Worm (Caenorhabditis elegans) whole organism, young adult: Measurements from ENCODE around the gene ugt-2.

Source experiments
- B0261.1 ChIP-seq: sonication (generic microtip); optimal IDR thresholded peaks from 2 replicates; lab custom pipeline; 2016; ENCODE audit warnings: mild to moderate bottlenecking, missing genetic modification characterization, moderate library complexity, missing compliant biosample characterization
- B0336.3 ChIP-seq: fragments of 200-800 bp; sonication (Bioruptor generic); IDR thresholded peaks from 2 replicates; pipeline ENCODE4 v1.3.6; 2022; ENCODE audit warnings: missing genetic modification characterization, missing compliant biosample characterization
- F10E7.11 ChIP-seq: sonication (generic microtip); optimal IDR thresholded peaks from 2 replicates; lab custom pipeline; 2017; ENCODE audit warnings: mild to moderate bottlenecking, missing genetic modification characterization, moderate library complexity, missing compliant biosample characterization
- F37B4.10 ChIP-seq: fragments of 200-800 bp; sonication (Bioruptor generic); IDR thresholded peaks from 2 replicates; pipeline ENCODE4 v1.3.6; 2022; ENCODE audit warnings: missing genetic modification characterization, missing compliant biosample characterization
- F57A8.1 ChIP-seq: fragments of 200-800 bp; sonication (Bioruptor generic); optimal IDR thresholded peaks from 2 replicates; lab custom pipeline; 2018; ENCODE audit warnings: mild to moderate bottlenecking, missing genetic modification characterization, moderate library complexity, missing compliant biosample characterization
- K12H6.12 ChIP-seq: fragments of 200-800 bp; sonication (Bioruptor generic); optimal IDR thresholded peaks from 2 replicates; lab custom pipeline; 2018; ENCODE audit warnings: mild to moderate bottlenecking, missing genetic modification characterization, missing compliant biosample characterization
- T07F8.4 ChIP-seq: sonication (generic microtip); optimal IDR thresholded peaks from 2 replicates; lab custom pipeline; 2016; ENCODE audit warnings: mild to moderate bottlenecking, missing genetic modification characterization, moderate library complexity, missing compliant biosample characterization
- ZK185.1 ChIP-seq: sonication (generic microtip); optimal IDR thresholded peaks from 2 replicates; lab custom pipeline; 2016; ENCODE audit warnings: mild to moderate bottlenecking, missing genetic modification characterization, missing compliant biosample characterization; ENCODE audit not compliant: poor library complexity, severe bottlenecking
- attf-5 ChIP-seq: fragments of 200-800 bp; sonication (Bioruptor generic); optimal IDR thresholded peaks from 2 replicates; lab custom pipeline; 2018; ENCODE audit warnings: mild to moderate bottlenecking, missing genetic modification characterization, missing compliant biosample characterization
- attf-6 ChIP-seq: fragments of 200-800 bp; sonication (Bioruptor generic); IDR thresholded peaks from 2 replicates; pipeline ENCODE4 v1.3.6; 2022; ENCODE audit warnings: missing genetic modification reagents, missing genetic modification characterization, missing compliant biosample characterization
- bed-1 ChIP-seq: fragments of 200-800 bp; sonication (Bioruptor generic); IDR thresholded peaks from 2 replicates; pipeline ENCODE4 v1.3.6; 2022; ENCODE audit warnings: missing genetic modification reagents, missing genetic modification characterization, missing compliant biosample characterization
- cebp-2 ChIP-seq: fragments of 200-800 bp; sonication (Bioruptor generic); IDR thresholded peaks from 2 replicates; pipeline ENCODE4 v1.3.6; 2022; ENCODE audit warnings: missing genetic modification characterization, missing compliant biosample characterization
- ceh-58 ChIP-seq: fragments of 200-800 bp; sonication (Bioruptor generic); IDR thresholded peaks from 2 replicates; pipeline ENCODE4 v1.3.6; 2022; ENCODE audit warnings: missing genetic modification characterization, missing compliant biosample characterization
- dpl-1 ChIP-seq: fragments of 150-350 bp; optimal IDR thresholded peaks from 2 replicates; lab custom pipeline; 2014; ENCODE audit warnings: missing biosample characterization, missing genetic modification reagents, missing genetic modification characterization
- ekl-4 ChIP-seq: fragments of 200-800 bp; sonication (Bioruptor generic); IDR thresholded peaks from 2 replicates; pipeline ENCODE4 v1.3.6; 2022; ENCODE audit warnings: missing genetic modification reagents, missing genetic modification characterization, missing compliant biosample characterization
- hlh-12 ChIP-seq: sonication (generic microtip); optimal IDR thresholded peaks from 2 replicates; lab custom pipeline; 2016; ENCODE audit warnings: missing genetic modification characterization, missing compliant biosample characterization
- hlh-26 ChIP-seq: fragments of 200-800 bp; sonication (Bioruptor generic); conservative IDR thresholded peaks from 2 replicates; pipeline ENCODE4 v1.3.6; 2022; ENCODE audit warnings: missing genetic modification reagents, missing genetic modification characterization, missing compliant biosample characterization
- hmg-1.2 ChIP-seq: fragments of 200-800 bp; sonication (Bioruptor generic); IDR thresholded peaks from 2 replicates; pipeline ENCODE4 v1.3.6; 2022; ENCODE audit warnings: missing genetic modification reagents, missing genetic modification characterization, missing compliant biosample characterization
- let-607 ChIP-seq, 2 experiments: fragments of 200-800 bp in 1 of 2; sonication (Bioruptor generic) in 1 of 2; sonication (generic microtip) in 1 of 2; optimal IDR thresholded peaks; 2 replicates each; lab custom pipeline; 2016 to 2018; ENCODE audit warnings: mild to moderate bottlenecking in 2 of 2, missing compliant biosample characterization in 2 of 2, missing genetic modification characterization in 2 of 2, moderate library complexity in 2 of 2, missing genotype in 1 of 2
- lin-40 ChIP-seq: sonication (generic microtip); optimal IDR thresholded peaks from 2 replicates; lab custom pipeline; 2016; ENCODE audit warnings: missing genetic modification characterization, mild to moderate bottlenecking, missing compliant biosample characterization, missing genotype, missing genetic modification reagents
- lir-1 ChIP-seq: fragments of 200-800 bp; sonication (Bioruptor generic); conservative IDR thresholded peaks from 2 replicates; pipeline ENCODE4 v1.3.6; 2022; ENCODE audit warnings: missing genetic modification reagents, missing genetic modification characterization, missing compliant biosample characterization
- madf-6 ChIP-seq: fragments of 200-800 bp; sonication (Bioruptor generic); IDR thresholded peaks from 2 replicates; pipeline ENCODE4 v1.3.6; 2022; ENCODE audit warnings: missing genetic modification reagents, missing genetic modification characterization, missing compliant biosample characterization
- mxl-1 ChIP-seq: sonication (generic microtip); optimal IDR thresholded peaks from 2 replicates; lab custom pipeline; 2016; ENCODE audit warnings: missing genetic modification characterization, missing compliant biosample characterization
- nhr-27 ChIP-seq: fragments of 200-800 bp; sonication (Bioruptor generic); optimal IDR thresholded peaks from 2 replicates; lab custom pipeline; 2018; ENCODE audit warnings: mild to moderate bottlenecking, missing genetic modification characterization, moderate library complexity, missing compliant biosample characterization
- nhr-80 ChIP-seq: sonication (generic microtip); optimal IDR thresholded peaks from 2 replicates; lab custom pipeline; 2016; ENCODE audit warnings: missing genetic modification characterization, missing compliant biosample characterization
- nhr-90 ChIP-seq: sonication (generic microtip); optimal IDR thresholded peaks from 2 replicates; lab custom pipeline; 2016; ENCODE audit warnings: missing genotype, mild to moderate bottlenecking, missing genetic modification characterization, missing compliant biosample characterization
- pha-4 ChIP-seq: fragments of 150-350 bp; sonication (generic microtip); optimal IDR thresholded peaks from 2 replicates; lab custom pipeline; 2014; ENCODE audit warnings: missing biosample characterization, missing genetic modification reagents, missing genetic modification characterization
- rec-8 ChIP-seq, 2 experiments: sonication (generic microtip); optimal IDR thresholded peaks; 2 replicates each; lab custom pipeline; 2016; ENCODE audit warnings: mild to moderate bottlenecking in 2 of 2, missing genetic modification characterization in 2 of 2, missing genetic modification reagents in 2 of 2, missing genotype in 2 of 2, missing biosample characterization in 1 of 2, missing compliant biosample characterization in 1 of 2, moderate library complexity in 1 of 2
- repo-1 ChIP-seq: sonication (generic microtip); optimal IDR thresholded peaks from 2 replicates; lab custom pipeline; 2017; ENCODE audit warnings: mild to moderate bottlenecking, missing genetic modification characterization, missing compliant biosample characterization
- sea-2 ChIP-seq: fragments of 200-800 bp; sonication (Bioruptor generic); IDR thresholded peaks from 2 replicates; pipeline ENCODE4 v1.3.6; 2022; ENCODE audit warnings: missing genetic modification characterization, missing compliant biosample characterization
- tbx-9 ChIP-seq: sonication (generic microtip); optimal IDR thresholded peaks from 2 replicates; lab custom pipeline; 2016; ENCODE audit warnings: borderline replicate concordance, missing genetic modification characterization, inconsistent platforms, missing compliant biosample characterization
- zim-3 ChIP-seq: sonication (generic microtip); optimal IDR thresholded peaks from 2 replicates; lab custom pipeline; 2017; ENCODE audit warnings: mild to moderate bottlenecking, missing genetic modification characterization, moderate library complexity, missing compliant biosample characterization
- ztf-22 ChIP-seq: fragments of 200-800 bp; sonication (Bioruptor generic); optimal IDR thresholded peaks from 2 replicates; lab custom pipeline; 2018; ENCODE audit warnings: mild to moderate bottlenecking, missing genetic modification characterization, moderate library complexity, missing compliant biosample characterization
- ztf-25 ChIP-seq: fragments of 200-800 bp; sonication (Bioruptor generic); IDR thresholded peaks from 2 replicates; pipeline ENCODE4 v1.3.6; 2022; ENCODE audit warnings: missing genetic modification reagents, missing genetic modification characterization, missing compliant biosample characterization
- ztf-3 ChIP-seq: fragments of 200-800 bp; sonication (Bioruptor generic); optimal IDR thresholded peaks from 2 replicates; lab custom pipeline; 2018; ENCODE audit warnings: mild to moderate bottlenecking, missing genetic modification characterization, missing compliant biosample characterization

ugt-2 gene

DNA sequence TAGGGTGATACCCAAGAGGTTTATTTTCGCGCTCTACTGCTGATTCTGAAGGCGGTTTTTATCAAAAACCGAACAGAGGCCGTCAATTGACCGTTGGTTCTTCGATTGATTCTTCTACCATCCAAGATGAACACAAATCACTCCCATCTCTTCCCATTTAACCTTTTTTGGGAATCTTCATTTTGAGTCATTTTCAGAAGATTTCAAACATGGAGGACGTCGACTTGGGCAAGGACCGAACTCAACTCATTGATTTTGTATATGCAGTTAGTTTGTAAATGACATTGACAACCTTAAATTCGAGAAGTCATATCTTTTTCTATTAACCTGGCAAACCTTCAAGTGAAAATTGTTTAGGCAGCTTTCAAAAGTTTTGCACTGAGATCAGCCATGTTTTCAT lies 10.3 kb upstream of the ugt-2 start, which contains the start of gene AC3.5:
Gene AC3.5, plus strand, starts transcription at position 210 of the 400 bp plus-strand sequence.
- TF ChIP-seq ztf-22 (GFP tag; lab: Kevin White, UChicago) (no peak), dpl-1 (no peak), ztf-25 (GFP tag; lab: Robert Waterston, UW) (no peak), attf-6 (no peak), madf-6 (no peak), ZK185.1 (tag; lab: Kevin White, UChicago) (no peak), hmg-1.2 (GFP tag; lab: Robert Waterston, UW) (no peak), tbx-9 (tag; lab: Kevin White, UChicago) (no peak), hlh-26 (GFP tag; lab: Robert Waterston, UW) (no peak), T07F8.4 (tag; lab: Kevin White, UChicago) (no peak), F37B4.10 (no peak), rec-8 (tag; optimal IDR thresholded peaks at IDR 0.05; lab: Kevin White, UChicago) (no peak), zim-3 (no peak), F10E7.11 (no peak), mxl-1 (tag; lab: Kevin White, UChicago) (no peak), ztf-3 (GFP tag; lab: Kevin White, UChicago) (no peak), nhr-27 (tag; lab: Kevin White, UChicago) (no peak)

DNA sequence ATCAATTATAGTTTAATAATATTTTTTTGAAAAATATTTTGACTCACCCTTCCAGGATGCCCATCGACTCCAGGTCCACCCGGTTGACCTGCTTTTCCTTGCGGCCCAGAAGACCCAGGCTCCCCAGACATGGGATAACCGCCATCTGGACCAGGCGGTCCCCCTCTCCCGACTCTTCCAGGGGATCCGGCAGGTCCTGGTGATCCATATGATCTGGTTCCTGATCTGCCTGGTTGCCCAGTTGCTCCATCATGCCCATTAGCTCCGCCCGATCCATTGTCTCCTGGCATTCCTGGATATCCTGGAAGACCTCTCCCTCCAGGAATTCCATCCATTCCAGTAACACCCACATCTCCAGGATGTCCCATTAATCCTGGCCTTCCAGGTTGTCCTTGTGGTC lies 4.9 kb upstream of the ugt-2 start:
- TF ChIP-seq bed-1 (GFP tag; lab: Robert Waterston, UW), result no peak
- TF ChIP-seq B0336.3 (GFP tag; lab: Robert Waterston, UW), result no peak
- no peak for TF ChIP-seq cebp-2 (GFP tag; lab: Robert Waterston, UW)
- no peak for TF ChIP-seq lin-40
- TF ChIP-seq ekl-4 (GFP tag; lab: Robert Waterston, UW), result no peak
- no peak for TF ChIP-seq ceh-58

ce11 chrV:10395173-10395766 lies 3.3 kb upstream of the ugt-2 start, which contains the start of the genes col-151 and ugt-1:
Gene col-151 (minus strand): TSS chrV:10395223.
Gene ugt-1 (plus strand): TSS chrV:10395663.
- TF ChIP-seq nhr-90 (tag; lab: Kevin White, UChicago), result no peak
- TF ChIP-seq lin-40, result no peak
- TF ChIP-seq sea-2, result no peak
- TF ChIP-seq T07F8.4 (tag; lab: Kevin White, UChicago), result no peak
- TF ChIP-seq attf-6, result no peak
- no peak for TF ChIP-seq let-607 (tag; optimal IDR thresholded peaks at IDR 0.05; lab: Kevin White, UChicago)
- no peak for TF ChIP-seq repo-1
- TF ChIP-seq hmg-1.2 (GFP tag; lab: Robert Waterston, UW), result peak; percentile 82
- peak; percentile 48 for TF ChIP-seq nhr-80 (tag; lab: Kevin White, UChicago)
- no peak for TF ChIP-seq F57A8.1 (GFP tag; lab: Kevin White, UChicago)
- TF ChIP-seq pha-4 (tag; lab: Kevin White, UChicago), result no peak
- TF ChIP-seq attf-5 (GFP tag; lab: Kevin White, UChicago), result no peak
- TF ChIP-seq lir-1 (GFP tag; lab: Robert Waterston, UW), result no peak
- TF ChIP-seq K12H6.12 (tag; lab: Kevin White, UChicago), result no peak
- no peak for TF ChIP-seq madf-6
- TF ChIP-seq hlh-12 (tag; lab: Kevin White, UChicago), result no peak
- no peak for TF ChIP-seq B0261.1 (tag; lab: Kevin White, UChicago)
- TF ChIP-seq, all 124 proteins: peak for 2
